Worm (Caenorhabditis elegans): ENCODE results near the gene mfsd-11.

Gene mfsd-11

DNA sequence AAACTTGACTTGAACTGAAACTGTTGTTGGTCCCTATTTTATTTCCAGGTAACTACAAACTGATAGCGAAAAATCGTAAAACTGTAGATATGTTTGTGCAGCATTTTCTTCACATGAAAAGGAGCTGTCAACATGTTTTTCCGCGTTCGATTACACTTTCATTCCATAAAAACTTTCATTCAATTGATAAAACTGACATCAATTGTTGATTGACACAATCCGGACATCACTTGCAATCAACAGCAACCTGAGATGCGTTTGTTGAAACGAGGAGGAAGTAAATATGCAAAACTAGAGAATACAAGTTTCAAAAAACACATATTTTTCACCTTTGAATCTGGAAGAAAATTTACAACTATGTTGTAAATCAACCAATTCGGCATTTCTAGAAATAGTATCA is 43.5 kb upstream of the mfsd-11 start:
- TF ChIP-seq fos-1 (tag; optimal IDR thresholded peaks at IDR 0.05) (no peak), ets-5 (GFP tag; IDR thresholded peaks at IDR 0.05) (no peak), lin-13 (GFP tag; optimal IDR thresholded peaks at IDR 0.05) (no peak), blmp-1 (tag; optimal IDR thresholded peaks at IDR 0.05) (peak; percentile 11)

DNA sequence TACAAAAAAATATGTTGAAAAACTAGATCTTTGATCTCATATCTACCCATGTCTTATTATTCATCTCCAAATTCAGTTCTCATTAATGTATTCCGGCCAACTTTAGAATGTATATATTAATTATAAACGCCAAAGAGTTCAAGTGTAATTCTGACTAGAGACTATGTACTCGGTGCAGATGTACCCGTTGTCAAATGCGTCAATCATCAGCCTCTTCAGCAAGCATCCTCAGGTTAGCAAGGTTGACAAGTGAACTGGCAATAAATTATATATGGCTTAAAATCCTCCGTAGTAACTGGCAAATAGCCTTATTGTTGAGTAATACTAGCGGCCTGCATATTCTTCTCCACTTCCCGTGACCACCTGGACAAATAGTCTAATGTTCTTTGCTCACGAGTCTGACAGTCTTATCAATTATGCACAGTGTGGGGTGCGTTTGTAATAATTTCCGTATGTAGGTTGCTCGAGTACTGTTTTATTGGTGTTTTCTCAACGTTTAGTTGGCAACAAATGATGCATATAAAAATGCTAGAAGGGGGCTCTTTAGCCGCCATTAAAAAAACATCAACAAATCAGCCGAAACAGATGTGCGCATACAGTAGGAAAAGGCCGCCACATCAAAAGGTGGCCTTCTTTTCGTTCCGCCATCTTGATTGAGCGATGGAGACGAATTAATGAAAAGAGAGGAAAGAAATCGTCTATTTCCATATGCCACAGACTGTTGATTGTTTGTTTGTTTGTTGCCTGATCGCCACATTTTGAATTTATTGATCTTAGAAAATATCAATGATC is 34.6 kb upstream of the mfsd-11 start:
- TF ChIP-seq pqm-1 (tag; optimal IDR thresholded peaks at IDR 0.05) (no peak), egl-13 (tag; optimal IDR thresholded peaks at IDR 0.05) (peak; percentile 60), zip-4 (GFP tag; optimal IDR thresholded peaks at IDR 0.05) (no peak), alr-1 (tag; optimal IDR thresholded peaks at IDR 0.05; ENCODE audit: borderline replicate concordance) (no peak), egl-27 (tag; optimal IDR thresholded peaks at IDR 0.05) (no peak), grh-1 (GFP tag; IDR thresholded peaks at IDR 0.05) (no peak), fkh-4 (tag; optimal IDR thresholded peaks at IDR 0.05; ENCODE audit: borderline replicate concordance) (peak; percentile 48), F16B12.6 (tag; optimal IDR thresholded peaks at IDR 0.05) (no peak), ets-5 (GFP tag; IDR thresholded peaks at IDR 0.05) (no peak), aha-1 (tag; optimal IDR thresholded peaks at IDR 0.05) (no peak), ceh-63 (GFP tag; optimal IDR thresholded peaks at IDR 0.05) (no peak), blmp-1 (tag; optimal IDR thresholded peaks at IDR 0.05) (peak; percentile 16), ces-1 (GFP tag; optimal IDR thresholded peaks at IDR 0.05) (no peak), fos-1 (tag; optimal IDR thresholded peaks at IDR 0.05) (no peak), efl-3 (GFP tag; optimal IDR thresholded peaks at IDR 0.05) (no peak), unc-86 (tag; optimal IDR thresholded peaks at IDR 0.05) (no peak), lsy-2 (tag; optimal IDR thresholded peaks at IDR 0.05) (no peak), pag-3 (tag; optimal IDR thresholded peaks at IDR 0.05; ENCODE audit: borderline replicate concordance, insufficient read depth) (no peak), nhr-85 (tag) (peak; percentile 87), nhr-12 (tag; optimal IDR thresholded peaks at IDR 0.05) (no peak), unc-30 (tag; optimal IDR thresholded peaks at IDR 0.05) (no peak), nhr-28 (tag; optimal IDR thresholded peaks at IDR 0.05) (no peak), fkh-10 (GFP tag; optimal IDR thresholded peaks at IDR 0.05) (no peak), nhr-19 (GFP tag; conservative IDR thresholded peaks at IDR 0.05) (no peak), rnt-1 (tag; optimal IDR thresholded peaks at IDR 0.05) (no peak), vab-15 (tag; optimal IDR thresholded peaks at IDR 0.05) (no peak), nhr-11 (tag; optimal IDR thresholded peaks at IDR 0.05) (no peak), dpl-1 (GFP tag; optimal IDR thresholded peaks at IDR 0.05) (no peak), mep-1 (tag; optimal IDR thresholded peaks at IDR 0.05) (peak; percentile 14), lin-14 (GFP tag; optimal IDR thresholded peaks at IDR 0.05) (peak; percentile 47), xbp-1 (tag; optimal IDR thresholded peaks at IDR 0.05) (no peak), C34B4.2 (tag; optimal IDR thresholded peaks at IDR 0.05) (no peak), lin-39 (tag; optimal IDR thresholded peaks at IDR 0.05) (no peak), hpl-2 (GFP tag; optimal IDR thresholded peaks at IDR 0.05) (no peak), nhr-71 (tag; optimal IDR thresholded peaks at IDR 0.05) (no peak), lin-35 (GFP tag; optimal IDR thresholded peaks at IDR 0.05) (peak in 1 of 2 experiments; percentile 2), tlp-1 (tag; optimal IDR thresholded peaks at IDR 0.05) (no peak), nhr-76 (tag; optimal IDR thresholded peaks at IDR 0.05) (no peak), ztf-4 (tag; optimal IDR thresholded peaks at IDR 0.05) (no peak), nhr-237 (tag; optimal IDR thresholded peaks at IDR 0.05) (no peak), ceh-88 (GFP tag; IDR thresholded peaks at IDR 0.05) (no peak), irx-1 (tag; optimal IDR thresholded peaks at IDR 0.05) (no peak), sox-4 (tag; optimal IDR thresholded peaks at IDR 0.05) (peak; percentile 28), elt-2 (tag; optimal IDR thresholded peaks at IDR 0.05) (peak; percentile 43), hlh-17 (GFP tag; optimal IDR thresholded peaks at IDR 0.05; ENCODE audit: borderline replicate concordance) (no peak), dsc-1 (tag; optimal IDR thresholded peaks at IDR 0.05) (peak; percentile 95), nhr-20 (tag; optimal IDR thresholded peaks at IDR 0.05) (peak; percentile 73), mef-2 (tag; optimal IDR thresholded peaks at IDR 0.05) (no peak)

Data from whole organism, L1 larva.